Worm (Caenorhabditis elegans) whole organism, young adult: ENCODE data around the gene dpf-4.

Source experiments
- B0261.1 ChIP-seq: sonication (generic microtip); optimal IDR thresholded peaks from 2 replicates; lab custom pipeline; 2016; ENCODE audit warnings: mild to moderate bottlenecking, missing genetic modification characterization, moderate library complexity, missing compliant biosample characterization
- D2030.7 ChIP-seq: fragments of 200-800 bp; sonication (Bioruptor generic); IDR thresholded peaks from 2 replicates; pipeline ENCODE4 v1.3.6; 2022; ENCODE audit warnings: missing genetic modification reagents, missing genetic modification characterization, missing compliant biosample characterization
- F23B12.7 ChIP-seq: sonication (generic microtip); optimal IDR thresholded peaks from 2 replicates; lab custom pipeline; 2017; ENCODE audit warnings: missing genetic modification characterization, mild to moderate bottlenecking, missing compliant biosample characterization, antibody characterized with exemption, moderate library complexity; ENCODE audit not compliant: insufficient read depth
- F49E8.2 ChIP-seq: sonication (generic microtip); optimal IDR thresholded peaks from 3 replicates; lab custom pipeline; 2017; ENCODE audit warnings: missing genetic modification characterization, mild to moderate bottlenecking, missing compliant biosample characterization, antibody characterized with exemption, moderate library complexity; ENCODE audit not compliant: insufficient read depth
- F57C9.4 ChIP-seq: sonication (generic microtip); optimal IDR thresholded peaks from 2 replicates; lab custom pipeline; 2017; ENCODE audit warnings: mild to moderate bottlenecking, missing genetic modification characterization, missing compliant biosample characterization
- K12H6.12 ChIP-seq: fragments of 200-800 bp; sonication (Bioruptor generic); optimal IDR thresholded peaks from 2 replicates; lab custom pipeline; 2018; ENCODE audit warnings: mild to moderate bottlenecking, missing genetic modification characterization, missing compliant biosample characterization
- T26A5.8 ChIP-seq: sonication (generic microtip); optimal IDR thresholded peaks from 2 replicates; lab custom pipeline; 2016; ENCODE audit warnings: missing genetic modification characterization, missing compliant biosample characterization
- Y53F4B.3 ChIP-seq: fragments of 200-800 bp; sonication (Bioruptor generic); IDR thresholded peaks from 2 replicates; pipeline ENCODE4 v1.3.6; 2022; ENCODE audit warnings: missing genetic modification reagents, missing genetic modification characterization, missing compliant biosample characterization
- akir-1 ChIP-seq: fragments of 200-800 bp; sonication (Bioruptor generic); optimal IDR thresholded peaks from 2 replicates; lab custom pipeline; 2018; ENCODE audit warnings: mild to moderate bottlenecking, missing genetic modification characterization, moderate library complexity, missing compliant biosample characterization
- aptf-2 ChIP-seq: fragments of 200-800 bp; sonication (Bioruptor generic); conservative IDR thresholded peaks from 2 replicates; pipeline ENCODE4 v1.3.6; 2022; ENCODE audit warnings: missing genetic modification reagents, missing genetic modification characterization, missing compliant biosample characterization
- attf-5 ChIP-seq: fragments of 200-800 bp; sonication (Bioruptor generic); optimal IDR thresholded peaks from 2 replicates; lab custom pipeline; 2018; ENCODE audit warnings: mild to moderate bottlenecking, missing genetic modification characterization, missing compliant biosample characterization
- bed-1 ChIP-seq: fragments of 200-800 bp; sonication (Bioruptor generic); IDR thresholded peaks from 2 replicates; pipeline ENCODE4 v1.3.6; 2022; ENCODE audit warnings: missing genetic modification reagents, missing genetic modification characterization, missing compliant biosample characterization
- cebp-1 ChIP-seq, 2 experiments: fragments of 200-800 bp in 1 of 2; sonication (Bioruptor generic) in 1 of 2; sonication (generic microtip) in 1 of 2; IDR thresholded peaks in 1 of 2; optimal IDR thresholded peaks in 1 of 2; 2 replicates each; pipeline versions ENCODE4 v1.3.6 to Lab custom; 2017 to 2022; ENCODE audit warnings: missing compliant biosample characterization in 2 of 2, missing genetic modification characterization in 2 of 2, mild to moderate bottlenecking in 1 of 2, missing genetic modification reagents in 1 of 2, moderate library complexity in 1 of 2
- cebp-2 ChIP-seq: fragments of 200-800 bp; sonication (Bioruptor generic); IDR thresholded peaks from 2 replicates; pipeline ENCODE4 v1.3.6; 2022; ENCODE audit warnings: missing genetic modification characterization, missing compliant biosample characterization
- ceh-27 ChIP-seq: fragments of 200-800 bp; sonication (Bioruptor generic); optimal IDR thresholded peaks from 2 replicates; lab custom pipeline; 2018; ENCODE audit warnings: mild to moderate bottlenecking, missing genetic modification characterization, moderate library complexity, missing compliant biosample characterization
- ceh-40 ChIP-seq: fragments of 200-800 bp; sonication (Bioruptor generic); IDR thresholded peaks from 2 replicates; pipeline ENCODE4 v1.3.6; 2022; ENCODE audit warnings: missing genetic modification characterization, missing compliant biosample characterization
- dox-1 ChIP-seq: fragments of 200-800 bp; sonication (Bioruptor generic); IDR thresholded peaks from 2 replicates; pipeline ENCODE4 v1.3.6; 2022; ENCODE audit warnings: missing genetic modification reagents, missing genetic modification characterization, missing compliant biosample characterization
- dpl-1 ChIP-seq: fragments of 150-350 bp; optimal IDR thresholded peaks from 2 replicates; lab custom pipeline; 2014; ENCODE audit warnings: missing biosample characterization, missing genetic modification reagents, missing genetic modification characterization
- ets-4 ChIP-seq: fragments of 200-800 bp; sonication (Bioruptor generic); optimal IDR thresholded peaks from 2 replicates; lab custom pipeline; 2018; ENCODE audit warnings: mild to moderate bottlenecking, missing genetic modification characterization, missing compliant biosample characterization
- fkh-3 ChIP-seq: sonication (generic microtip); optimal IDR thresholded peaks from 2 replicates; lab custom pipeline; 2016; ENCODE audit warnings: mild to moderate bottlenecking, missing genetic modification characterization, missing compliant biosample characterization
- him-1 ChIP-seq: sonication (generic microtip); optimal IDR thresholded peaks from 2 replicates; lab custom pipeline; 2016; ENCODE audit warnings: missing genotype, missing genetic modification reagents, missing genetic modification characterization, missing compliant biosample characterization
- hmg-1.2 ChIP-seq: fragments of 200-800 bp; sonication (Bioruptor generic); IDR thresholded peaks from 2 replicates; pipeline ENCODE4 v1.3.6; 2022; ENCODE audit warnings: missing genetic modification reagents, missing genetic modification characterization, missing compliant biosample characterization
- hrde-1 ChIP-seq: sonication (generic microtip); optimal IDR thresholded peaks from 2 replicates; lab custom pipeline; 2016; ENCODE audit warnings: missing genetic modification characterization, mild to moderate bottlenecking, missing compliant biosample characterization, moderate library complexity, missing genotype, missing genetic modification reagents, borderline replicate concordance
- lin-40 ChIP-seq: sonication (generic microtip); optimal IDR thresholded peaks from 2 replicates; lab custom pipeline; 2016; ENCODE audit warnings: missing genetic modification characterization, mild to moderate bottlenecking, missing compliant biosample characterization, missing genotype, missing genetic modification reagents
- lir-1 ChIP-seq: fragments of 200-800 bp; sonication (Bioruptor generic); conservative IDR thresholded peaks from 2 replicates; pipeline ENCODE4 v1.3.6; 2022; ENCODE audit warnings: missing genetic modification reagents, missing genetic modification characterization, missing compliant biosample characterization
- lsy-27 ChIP-seq: sonication (generic microtip); optimal IDR thresholded peaks from 2 replicates; lab custom pipeline; 2017; ENCODE audit warnings: missing genetic modification characterization, mild to moderate bottlenecking, missing compliant biosample characterization, antibody characterized with exemption, missing genotype, borderline replicate concordance; ENCODE audit not compliant: insufficient read depth
- madf-10 ChIP-seq: sonication (generic microtip); optimal IDR thresholded peaks from 2 replicates; lab custom pipeline; 2016; ENCODE audit warnings: mild to moderate bottlenecking, missing genetic modification characterization, missing compliant biosample characterization
- mcd-1 ChIP-seq: fragments of 200-800 bp; sonication (Bioruptor generic); IDR thresholded peaks from 2 replicates; pipeline ENCODE4 v1.3.6; 2022; ENCODE audit warnings: missing genetic modification reagents, missing genetic modification characterization, missing compliant biosample characterization
- nfyb-1 ChIP-seq: fragments of 200-800 bp; sonication (Bioruptor generic); IDR thresholded peaks from 2 replicates; pipeline ENCODE4 v1.3.6; 2022; ENCODE audit warnings: missing genetic modification reagents, missing genetic modification characterization, missing compliant biosample characterization
- nhr-179 ChIP-seq: sonication (generic microtip); optimal IDR thresholded peaks from 2 replicates; lab custom pipeline; 2016; ENCODE audit warnings: mild to moderate bottlenecking, missing genetic modification characterization, missing compliant biosample characterization
- nhr-80 ChIP-seq: sonication (generic microtip); optimal IDR thresholded peaks from 2 replicates; lab custom pipeline; 2016; ENCODE audit warnings: missing genetic modification characterization, missing compliant biosample characterization
- pbrm-1 ChIP-seq: fragments of 200-800 bp; sonication (Bioruptor generic); IDR thresholded peaks from 2 replicates; pipeline ENCODE4 v1.3.6; 2022; ENCODE audit warnings: missing genetic modification reagents, missing genetic modification characterization, missing compliant biosample characterization
- rcor-1 ChIP-seq: fragments of 200-800 bp; sonication (Bioruptor generic); IDR thresholded peaks from 2 replicates; pipeline ENCODE4 v1.3.6; 2022; ENCODE audit warnings: missing genetic modification reagents, missing genetic modification characterization, missing compliant biosample characterization
- rpc-1 ChIP-seq, 2 experiments: fragments of 150-350 bp in 1 of 2; sonication (generic microtip) in 1 of 2; optimal IDR thresholded peaks; 2 replicates each; lab custom pipeline; 2014 to 2018; ENCODE audit warnings: missing biosample characterization in 1 of 2, missing genetic modification characterization in 1 of 2, missing genetic modification reagents in 1 of 2, missing genotype in 1 of 2
- snpc-4 ChIP-seq, 5 experiments: fragments of 150-350 bp in 1 of 5; sonication (generic microtip) in 4 of 5; optimal IDR thresholded peaks; 2 replicates each; lab custom pipeline; 2014 to 2018; ENCODE audit warnings: missing genetic modification characterization in 5 of 5, missing biosample characterization in 3 of 5, antibody characterized with exemption in 2 of 5, mild to moderate bottlenecking in 2 of 5, missing compliant biosample characterization in 2 of 5, missing genotype in 2 of 5, moderate library complexity in 2 of 5, missing genetic modification reagents in 1 of 5
- somi-1 ChIP-seq: fragments of 200-800 bp; sonication (Bioruptor generic); optimal IDR thresholded peaks from 2 replicates; lab custom pipeline; 2018; ENCODE audit warnings: mild to moderate bottlenecking, missing genetic modification characterization, missing compliant biosample characterization
- sptf-2 ChIP-seq: fragments of 200-800 bp; sonication (Bioruptor generic); optimal IDR thresholded peaks from 2 replicates; lab custom pipeline; 2018; ENCODE audit warnings: mild to moderate bottlenecking, missing genetic modification characterization, missing compliant biosample characterization
- unc-130 ChIP-seq: sonication (generic microtip); optimal IDR thresholded peaks from 2 replicates; lab custom pipeline; 2016; ENCODE audit warnings: missing genetic modification reagents, missing genetic modification characterization, missing compliant biosample characterization
- xnd-1 ChIP-seq: sonication (generic microtip); optimal IDR thresholded peaks from 2 replicates; lab custom pipeline; 2016; ENCODE audit warnings: missing genotype, missing genetic modification reagents, missing genetic modification characterization, missing compliant biosample characterization
- zfh-2 ChIP-seq: fragments of 200-800 bp; sonication (Bioruptor generic); conservative IDR thresholded peaks from 2 replicates; pipeline ENCODE4 v1.3.6; 2022; ENCODE audit warnings: missing genetic modification reagents, missing genetic modification characterization, missing compliant biosample characterization
- ztf-3 ChIP-seq: fragments of 200-800 bp; sonication (Bioruptor generic); optimal IDR thresholded peaks from 2 replicates; lab custom pipeline; 2018; ENCODE audit warnings: mild to moderate bottlenecking, missing genetic modification characterization, missing compliant biosample characterization

The dpf-4 gene

DNA sequence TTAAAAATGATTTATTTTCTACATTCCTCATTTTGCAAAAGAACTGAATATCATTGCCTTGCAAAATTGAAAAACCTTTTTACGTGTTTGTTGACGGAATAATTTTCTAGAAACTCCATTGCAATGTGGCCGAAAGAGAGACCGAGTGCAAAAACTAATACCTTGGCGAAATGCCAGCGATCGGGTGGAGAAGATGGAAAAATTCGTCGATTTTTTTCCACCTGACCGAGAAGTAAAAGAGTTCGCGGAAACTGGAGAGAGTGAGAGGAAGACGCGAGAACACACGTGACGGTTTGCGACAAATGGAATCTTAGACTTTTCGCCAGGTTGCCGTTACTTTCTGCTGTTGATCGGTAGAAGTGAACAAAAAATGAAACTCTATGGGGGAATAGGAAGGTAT, 17.4 kb upstream of the dpf-4 start (continued):
- peak; percentile 13 for TF ChIP-seq somi-1
- peak; percentile 36; the same call in 1 of the 2 replicates for TF ChIP-seq dox-1
- TF ChIP-seq sptf-2 (GFP tag; lab: Kevin White, UChicago), result no peak
- TF ChIP-seq nhr-80 (tag; lab: Kevin White, UChicago), result no peak
- no peak for TF ChIP-seq lin-40 (tag; lab: Kevin White, UChicago)
- no peak for TF ChIP-seq aptf-2 (GFP tag; lab: Robert Waterston, UW)
- TF ChIP-seq hrde-1 (tag; lab: Kevin White, UChicago), result no peak
- TF ChIP-seq D2030.7 (GFP tag; lab: Robert Waterston, UW), result no peak
- TF ChIP-seq Y53F4B.3 (GFP tag; lab: Robert Waterston, UW), result no peak
- no peak for TF ChIP-seq B0261.1 (tag; lab: Kevin White, UChicago)
- no peak for TF ChIP-seq lir-1 (GFP tag; lab: Robert Waterston, UW)
- TF ChIP-seq zfh-2, result peak; percentile 59; the same call in 1 of the 2 replicates
- no peak for TF ChIP-seq unc-130
- no peak for TF ChIP-seq F23B12.7
- TF ChIP-seq fkh-3 (tag; lab: Kevin White, UChicago), result no peak
- TF ChIP-seq hmg-1.2 (GFP tag; lab: Robert Waterston, UW), result peak; percentile 19; the same call in 1 of the 2 replicates
- peak; percentile 21; the same call in 1 of the 2 replicates for TF ChIP-seq nfyb-1 (GFP tag; lab: Robert Waterston, UW)

DNA sequence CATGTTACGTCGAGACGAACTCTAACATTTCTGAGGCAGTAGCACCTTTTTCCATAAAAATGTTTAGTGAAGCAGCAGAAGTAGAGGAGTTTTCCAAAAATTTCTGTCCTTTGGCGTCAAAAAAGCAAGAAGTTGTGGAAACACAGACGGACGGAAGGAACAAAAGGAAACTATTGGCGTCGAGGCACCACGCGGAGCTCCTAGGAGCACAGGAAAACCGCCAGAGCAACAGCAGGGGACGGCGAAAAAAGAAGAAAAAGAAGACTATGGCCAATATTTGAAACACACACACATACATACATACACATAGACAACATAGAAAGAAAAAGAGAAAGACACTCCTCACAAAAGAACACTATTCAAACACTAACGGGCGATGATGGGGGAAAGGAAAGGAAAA, 16.2 kb upstream of the dpf-4 start:
- TF ChIP-seq bed-1 (GFP tag; lab: Robert Waterston, UW), result no peak
- TF ChIP-seq zfh-2, result 0 out of 2 replicates have a peak, but pooled peaks have one; percentile 8
- TF ChIP-seq snpc-4 (GFP tag; optimal IDR thresholded peaks at IDR 0.05; lab: Kevin White, UChicago), result no peak
- no peak for TF ChIP-seq snpc-4 (tag; optimal IDR thresholded peaks at IDR 0.05; lab: Kevin White, UChicago)
- TF ChIP-seq ztf-3 (GFP tag; lab: Kevin White, UChicago), result no peak
- TF ChIP-seq xnd-1, result no peak
- no peak for TF ChIP-seq cebp-1 (GFP tag; IDR thresholded peaks at IDR 0.05; lab: Robert Waterston, UW)
- peak; percentile 10 for TF ChIP-seq cebp-1 (tag; optimal IDR thresholded peaks at IDR 0.05; lab: Kevin White, UChicago)

DNA sequence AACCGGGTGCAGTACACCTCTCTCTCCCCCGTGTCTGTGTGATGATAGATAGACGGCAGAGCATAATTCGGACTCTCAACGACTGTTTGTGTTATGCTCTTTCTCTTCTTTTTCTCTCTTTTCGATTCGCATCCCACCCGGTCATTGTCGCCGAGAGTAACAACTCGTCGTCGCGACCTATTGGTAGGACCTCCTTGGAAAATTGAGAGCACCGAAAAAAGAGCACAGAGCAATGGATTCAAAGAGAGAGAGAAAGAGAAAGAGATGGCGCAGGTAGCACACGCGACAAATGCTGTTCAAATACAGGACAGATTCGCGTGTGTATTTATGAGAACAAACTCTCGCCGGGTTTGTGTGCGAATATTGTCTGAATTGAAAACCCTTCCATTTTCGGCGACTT, 15.4 kb upstream of the dpf-4 start:
- TF ChIP-seq F49E8.2, result no peak
- peak; percentile 39; the same call in 1 of the 2 replicates for TF ChIP-seq zfh-2

DNA sequence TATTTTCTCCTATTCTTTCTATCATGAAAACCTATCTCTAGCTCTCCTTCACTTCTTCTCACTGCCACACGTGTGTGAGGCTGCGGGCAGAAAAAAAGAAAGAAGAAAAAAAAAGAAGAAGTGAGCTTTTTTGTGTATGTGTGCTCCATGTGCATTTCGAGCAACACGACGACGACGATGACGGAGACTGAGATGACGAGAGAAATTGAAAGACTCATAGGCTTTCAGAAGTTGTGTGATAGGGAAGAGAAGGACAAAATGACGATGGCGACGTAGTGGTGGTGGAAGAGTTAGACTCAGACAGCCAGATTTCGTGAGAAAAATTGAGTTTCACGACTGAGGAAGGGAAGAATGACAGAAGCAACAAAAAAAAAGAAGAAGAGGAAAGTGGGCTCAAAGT, 13.6 kb upstream of the dpf-4 start:
- no peak for TF ChIP-seq lir-1 (GFP tag; lab: Robert Waterston, UW)
- 0 out of 2 replicates have a peak, but pooled peaks have one; percentile 17 for TF ChIP-seq pbrm-1 (GFP tag; lab: Robert Waterston, UW)
- no peak for TF ChIP-seq lsy-27 (tag; lab: Kevin White, UChicago)
- TF ChIP-seq Y53F4B.3 (GFP tag; lab: Robert Waterston, UW), result no peak
- TF ChIP-seq T26A5.8 (tag; lab: Kevin White, UChicago), result no peak
- no peak for TF ChIP-seq akir-1
- no peak for TF ChIP-seq nhr-179 (tag; lab: Kevin White, UChicago)
- no peak for TF ChIP-seq rcor-1 (GFP tag; lab: Robert Waterston, UW)
- peak; percentile 24 for TF ChIP-seq attf-5 (GFP tag; lab: Kevin White, UChicago)
- TF ChIP-seq fkh-3 (tag; lab: Kevin White, UChicago), result no peak
- no peak for TF ChIP-seq ceh-40 (GFP tag; lab: Robert Waterston, UW)
- no peak for TF ChIP-seq ets-4 (GFP tag; lab: Kevin White, UChicago)
- no peak for TF ChIP-seq mcd-1 (GFP tag; lab: Robert Waterston, UW)
- TF ChIP-seq rpc-1 (optimal IDR thresholded peaks at IDR 0.05; lab: Kevin White, UChicago), result no peak
- no peak for TF ChIP-seq rpc-1 (tag; optimal IDR thresholded peaks at IDR 0.05; lab: Kevin White, UChicago)
- TF ChIP-seq dpl-1, result no peak
- no peak for TF ChIP-seq cebp-2
- TF ChIP-seq hmg-1.2 (GFP tag; lab: Robert Waterston, UW), result peak; percentile 45; the same call in 1 of the 2 replicates
- no peak for TF ChIP-seq madf-10 (tag; lab: Kevin White, UChicago)
- TF ChIP-seq K12H6.12 (tag; lab: Kevin White, UChicago), result peak; percentile 67
- TF ChIP-seq nfyb-1 (GFP tag; lab: Robert Waterston, UW), result no peak
- no peak for TF ChIP-seq xnd-1
- peak; percentile 72 for TF ChIP-seq zfh-2
- no peak for TF ChIP-seq ztf-3 (GFP tag; lab: Kevin White, UChicago)
- no peak for TF ChIP-seq unc-130
- no peak for TF ChIP-seq him-1 (tag; lab: Kevin White, UChicago)
- no peak for TF ChIP-seq F57C9.4
- TF ChIP-seq ceh-27, result peak; percentile 27
